Fruit fly (Drosophila melanogaster): Measurements from ENCODE around the gene CG7208.

CG7208 gene

dm6 chr3R:18228713-18229222, 43.3 kb upstream of the CG7208 start (continued):
- TF ChIP-seq prd (optimal IDR thresholded peaks at IDR 0.05) = no peak
- TF ChIP-seq prd (GFP tag; IDR thresholded peaks at IDR 0.05) = 0 out of 3 replicates have a peak, but pooled peaks have one; percentile 31
- TF ChIP-seq chm (GFP tag; IDR thresholded peaks at IDR 0.05) = peak; percentile 10; the same call in 1 of the 2 replicates
- 0 out of 2 replicates have a peak, but pooled peaks have one; percentile 21 for TF ChIP-seq HLH3B (GFP tag; IDR thresholded peaks at IDR 0.05)
- peak; percentile 19 for TF ChIP-seq CG10543 (GFP tag; optimal IDR thresholded peaks at IDR 0.05)
- TF ChIP-seq Oli (tag; optimal IDR thresholded peaks at IDR 0.05) = no peak
- TF ChIP-seq Drgx (GFP tag; IDR thresholded peaks at IDR 0.05) = 0 out of 2 replicates have a peak, but pooled peaks have one; percentile 17
- no peak for TF ChIP-seq CG30431 (GFP tag; optimal IDR thresholded peaks at IDR 0.05)
- peak; percentile 6 for TF ChIP-seq mam (GFP tag; optimal IDR thresholded peaks at IDR 0.05)
- no peak for TF ChIP-seq CG9437 (GFP tag; optimal IDR thresholded peaks at IDR 0.05)
- 0 out of 2 replicates have a peak, but pooled peaks have one; percentile 20 for TF ChIP-seq bowl (GFP tag; IDR thresholded peaks at IDR 0.05)
- 0 out of 2 replicates have a peak, but pooled peaks have one; percentile 13 for TF ChIP-seq CG17328 (GFP tag; IDR thresholded peaks at IDR 0.05)
- TF ChIP-seq ranshi (GFP tag; IDR thresholded peaks at IDR 0.05) = 0 out of 2 replicates have a peak, but pooled peaks have one; percentile 21
- TF ChIP-seq Sox100B (GFP tag; optimal IDR thresholded peaks at IDR 0.05) = no peak
- peak; percentile 31; the same call in 1 of the 2 replicates for TF ChIP-seq Rfx (GFP tag; IDR thresholded peaks at IDR 0.05)
- TF ChIP-seq Ada2b (GFP tag; IDR thresholded peaks at IDR 0.05) = 0 out of 2 replicates have a peak, but pooled peaks have one; percentile 6
- 0 out of 2 replicates have a peak, but pooled peaks have one; percentile 18 for TF ChIP-seq Xrp1 (GFP tag; IDR thresholded peaks at IDR 0.05)
- peak; percentile 43; the same call in 1 of the 3 replicates for TF ChIP-seq row (GFP tag; IDR thresholded peaks at IDR 0.05)

dm6 chr3R:18227385-18227784, 41.9 kb upstream of the CG7208 start:
- no peak for TF ChIP-seq CG1233 (GFP tag; optimal IDR thresholded peaks at IDR 0.05)
- TF ChIP-seq nom (GFP tag; optimal IDR thresholded peaks at IDR 0.05) = peak; percentile 35
- TF ChIP-seq exex (tag; optimal IDR thresholded peaks at IDR 0.05) = peak; percentile 80
- TF ChIP-seq Bgb (GFP tag; IDR thresholded peaks at IDR 0.05; ENCODE audit: partially characterized antibody) = no peak
- no peak for TF ChIP-seq CG11560 (tag; IDR thresholded peaks at IDR 0.05)
- TF ChIP-seq ara (GFP tag; IDR thresholded peaks at IDR 0.05) = no peak
- no peak for TF ChIP-seq CG18011 (GFP tag; optimal IDR thresholded peaks at IDR 0.05)

DNA sequence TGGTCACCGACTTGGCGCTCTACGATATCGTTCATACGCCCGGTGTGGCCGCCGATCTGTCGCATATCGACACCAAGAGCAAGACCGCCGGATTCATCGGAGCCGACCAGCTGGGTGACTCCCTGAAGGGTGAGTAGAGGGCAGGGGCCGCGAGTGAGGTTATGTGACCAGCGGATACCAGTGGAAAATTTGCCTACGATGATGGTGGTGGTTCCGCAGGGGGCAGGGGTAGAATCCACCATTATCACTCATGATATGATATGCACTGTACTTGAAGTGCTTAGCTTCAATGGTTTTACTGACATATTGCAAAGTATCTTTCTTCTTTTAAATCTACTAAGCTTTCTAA, 41.3 kb upstream of the CG7208 start:
- TF ChIP-seq CG14441 (GFP tag; IDR thresholded peaks at IDR 0.05) = 0 out of 2 replicates have a peak, but pooled peaks have one; percentile 13
- TF ChIP-seq CG8944 (GFP tag; optimal IDR thresholded peaks at IDR 0.05) = no peak
- TF ChIP-seq CG1832 (GFP tag; optimal IDR thresholded peaks at IDR 0.05) = no peak
- no peak for TF ChIP-seq CG15011 (GFP tag; optimal IDR thresholded peaks at IDR 0.05)
- no peak for TF ChIP-seq H2.0 (GFP tag; IDR thresholded peaks at IDR 0.05)
- TF ChIP-seq chm (GFP tag; IDR thresholded peaks at IDR 0.05) = no peak
- TF ChIP-seq CG4282 (GFP tag; optimal IDR thresholded peaks at IDR 0.05) = no peak
- 0 out of 3 replicates have a peak, but pooled peaks have one; percentile 44 for TF ChIP-seq ci (GFP tag; IDR thresholded peaks at IDR 0.05)
- TF ChIP-seq ind (GFP tag; optimal IDR thresholded peaks at IDR 0.05) = no peak
- no peak for TF ChIP-seq btn (GFP tag; optimal IDR thresholded peaks at IDR 0.05)
- no peak for TF ChIP-seq Dp (GFP tag; optimal IDR thresholded peaks at IDR 0.05)
- no peak for TF ChIP-seq mam (GFP tag; optimal IDR thresholded peaks at IDR 0.05)
- peak; percentile 18; the same call in 1 of the 2 replicates for TF ChIP-seq Dref (GFP tag; IDR thresholded peaks at IDR 0.05)
- TF ChIP-seq fu2 (GFP tag; optimal IDR thresholded peaks at IDR 0.05) = peak; percentile 20
- no peak for TF ChIP-seq NC2β (GFP tag; optimal IDR thresholded peaks at IDR 0.05)
- TF ChIP-seq CG4424 (GFP tag; optimal IDR thresholded peaks at IDR 0.05) = no peak
- TF ChIP-seq CG11695 (GFP tag; IDR thresholded peaks at IDR 0.05) = 0 out of 3 replicates have a peak, but pooled peaks have one; percentile 39
- TF ChIP-seq Vsx1 (GFP tag; optimal IDR thresholded peaks at IDR 0.05) = no peak
- no peak for TF ChIP-seq so (GFP tag; IDR thresholded peaks at IDR 0.05)
- TF ChIP-seq fd64A (GFP tag; optimal IDR thresholded peaks at IDR 0.05) = no peak
- peak; percentile 44 for TF ChIP-seq gcm (GFP tag; optimal IDR thresholded peaks at IDR 0.05)
- no peak for TF ChIP-seq CG17568 (GFP tag; optimal IDR thresholded peaks at IDR 0.05)
- TF ChIP-seq CG34376 (GFP tag; optimal IDR thresholded peaks at IDR 0.05) = no peak
- no peak for TF ChIP-seq kay (GFP tag; optimal IDR thresholded peaks at IDR 0.05)
- no peak for TF ChIP-seq CG13894 (tag; optimal IDR thresholded peaks at IDR 0.05)
- TF ChIP-seq CG6254 (GFP tag; optimal IDR thresholded peaks at IDR 0.05) = no peak
